Worm (Caenorhabditis elegans): Measurements from ENCODE around the gene str-8.

DNA sequence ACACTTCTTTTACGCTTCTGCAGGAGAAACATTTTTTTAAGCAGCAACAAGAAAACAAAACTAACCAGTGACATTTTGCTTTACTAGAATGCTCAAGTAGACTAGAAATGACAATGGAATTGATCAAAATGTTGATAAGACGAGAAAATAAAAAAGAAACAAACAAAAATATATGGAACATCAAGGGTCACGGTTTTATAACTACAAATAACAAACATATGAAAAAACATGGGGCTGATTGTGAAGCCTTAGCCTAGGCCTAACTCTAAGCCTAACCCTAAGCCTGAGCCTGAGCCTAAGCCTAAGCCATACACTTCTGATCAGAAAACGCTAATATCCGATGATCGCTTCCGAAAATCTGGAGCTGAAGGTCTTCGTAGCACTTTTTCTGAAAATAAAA lies 24.4 kb upstream of the str-8 start, which contains the start of gene Y6E2A.10:
- no peak for TF ChIP-seq klf-2 (GFP tag; conservative IDR thresholded peaks at IDR 0.05)
- no peak for TF ChIP-seq ref-1 (GFP tag; conservative IDR thresholded peaks at IDR 0.05)
- no peak for TF ChIP-seq ztf-23 (GFP tag; IDR thresholded peaks at IDR 0.05)
